Worm (Caenorhabditis elegans) whole organism, L4 larva: ENCODE measurements around the gene T26G10.3.

Source experiments
- aly-2 ChIP-seq: sonication (generic microtip); optimal IDR thresholded peaks from 2 replicates; lab custom pipeline; 2018; ENCODE audit warnings: missing biosample characterization, missing genetic modification characterization
- dpl-1 ChIP-seq: fragments of 150-350 bp; optimal IDR thresholded peaks from 2 replicates; lab custom pipeline; 2014; ENCODE audit warnings: missing biosample characterization, missing genetic modification reagents, missing genetic modification characterization
- mep-1 ChIP-seq: fragments of 150-350 bp; sonication (generic microtip); optimal IDR thresholded peaks from 3 replicates; lab custom pipeline; 2014; ENCODE audit warnings: missing biosample characterization, missing genetic modification characterization
- nhr-11 ChIP-seq: fragments of 150-350 bp; optimal IDR thresholded peaks from 2 replicates; lab custom pipeline; 2014; ENCODE audit warnings: missing biosample characterization, missing genetic modification characterization
- spr-1 ChIP-seq: sonication (generic microtip); optimal IDR thresholded peaks from 2 replicates; lab custom pipeline; 2016; ENCODE audit warnings: mild to moderate bottlenecking, missing genetic modification characterization, missing compliant biosample characterization

ce11 chrIII:9383496-9383895 is 29.7 kb downstream of the T26G10.3 start, which contains the start of gene tkr-1:
- TF ChIP-seq mep-1 (tag; lab: Kevin White, UChicago) (no peak), spr-1 (no peak), nhr-11 (tag; lab: Kevin White, UChicago) (no peak), aly-2 (tag; lab: Kevin White, UChicago) (no peak), dpl-1 (GFP tag; lab: Kevin White, UChicago) (no peak)
